Fruit fly (Drosophila melanogaster) whole organism, embryonic: Measurements from ENCODE around the gene CG5776.

Experiments used
- Bteb2 ChIP-seq: fragments of 200-800 bp; sonication (Bioruptor generic); optimal IDR thresholded peaks from 2 replicates; lab custom pipeline; 2016; ENCODE audit warnings: missing biosample characterization, missing genetic modification characterization
- C15 ChIP-seq: fragments of 200-800 bp; sonication (Bioruptor generic); IDR thresholded peaks from 3 replicates; pipeline ENCODE4 v1.3.6; 2022; ENCODE audit warnings: missing biosample characterization, missing genetic modification characterization
- CG10209 ChIP-seq: fragments of 200-800 bp; sonication (Bioruptor generic); optimal IDR thresholded peaks from 3 replicates; lab custom pipeline; 2017; ENCODE audit warnings: missing biosample characterization, mild to moderate bottlenecking, missing genetic modification characterization, missing genetic modification reagents
- CG11456 ChIP-seq: fragments of 200-800 bp; sonication (Bioruptor generic); IDR thresholded peaks from 3 replicates; pipeline ENCODE4 v1.3.6; 2022; ENCODE audit warnings: missing biosample characterization, missing genetic modification characterization
- CG11695 ChIP-seq: fragments of 200-800 bp; sonication (Bioruptor generic); IDR thresholded peaks from 3 replicates; pipeline ENCODE4 v1.3.6; 2022; ENCODE audit warnings: missing biosample characterization, missing genetic modification characterization
- CG12769 ChIP-seq: fragments of 200-800 bp; sonication (Bioruptor generic); optimal IDR thresholded peaks from 2 replicates; lab custom pipeline; 2019; ENCODE audit warnings: missing biosample characterization, mild to moderate bottlenecking, missing genetic modification characterization, moderate library complexity
- CG14014 ChIP-seq: fragments of 200-800 bp; sonication (Bioruptor generic); IDR thresholded peaks from 2 replicates; pipeline ENCODE4 v1.3.6; 2022; ENCODE audit warnings: missing biosample characterization, missing genetic modification characterization
- CG15073 ChIP-seq: fragments of 200-800 bp; sonication (Bioruptor generic); optimal IDR thresholded peaks from 2 replicates; lab custom pipeline; 2016; ENCODE audit warnings: missing biosample characterization, missing genetic modification characterization
- CG15696 ChIP-seq: fragments of 200-800 bp; sonication (Bioruptor generic); optimal IDR thresholded peaks from 2 replicates; lab custom pipeline; 2019; ENCODE audit warnings: missing biosample characterization, mild to moderate bottlenecking, missing genetic modification characterization, moderate library complexity
- CG16815 ChIP-seq: fragments of 200-800 bp; sonication (Bioruptor generic); optimal IDR thresholded peaks from 3 replicates; lab custom pipeline; 2017; ENCODE audit warnings: missing biosample characterization, mild to moderate bottlenecking, missing genetic modification characterization
- CG1832 ChIP-seq: fragments of 200-800 bp; sonication (Bioruptor generic); optimal IDR thresholded peaks from 2 replicates; lab custom pipeline; 2017; ENCODE audit warnings: missing biosample characterization, mild to moderate bottlenecking, missing genetic modification characterization, inconsistent platforms
- CG2129 ChIP-seq: fragments of 200-800 bp; sonication (Bioruptor generic); IDR thresholded peaks from 2 replicates; pipeline ENCODE4 v1.3.6; 2022; ENCODE audit warnings: missing biosample characterization, missing genetic modification characterization; ENCODE audit not compliant: partially characterized antibody
- CG2712 ChIP-seq: fragments of 200-800 bp; optimal IDR thresholded peaks from 3 replicates; lab custom pipeline; 2019; ENCODE audit warnings: missing biosample characterization, mild to moderate bottlenecking, missing genetic modification characterization, moderate library complexity
- CG32532 ChIP-seq: fragments of 200-800 bp; sonication (Bioruptor generic); IDR thresholded peaks from 2 replicates; pipeline ENCODE4 v1.3.6; 2022; ENCODE audit warnings: missing biosample characterization, missing genetic modification characterization
- CG4854 ChIP-seq: fragments of 200-800 bp; sonication (Bioruptor generic); optimal IDR thresholded peaks from 2 replicates; lab custom pipeline; 2016; ENCODE audit warnings: missing biosample characterization, missing genetic modification characterization, inconsistent platforms
- CG6254 ChIP-seq: fragments of 200-800 bp; sonication (Bioruptor generic); optimal IDR thresholded peaks from 3 replicates; lab custom pipeline; 2017; ENCODE audit warnings: mild to moderate bottlenecking, missing biosample characterization, missing genetic modification reagents, missing genetic modification characterization
- CG7556 ChIP-seq: fragments of 200-800 bp; sonication (Bioruptor generic); optimal IDR thresholded peaks from 2 replicates; lab custom pipeline; 2017; ENCODE audit warnings: missing biosample characterization, mild to moderate bottlenecking, missing genetic modification characterization
- CG7987 ChIP-seq: fragments of 200-800 bp; sonication (Bioruptor generic); optimal IDR thresholded peaks from 2 replicates; lab custom pipeline; 2018; ENCODE audit warnings: missing biosample characterization, mild to moderate bottlenecking, missing genetic modification characterization, moderate library complexity
- CG8281 ChIP-seq: fragments of 200-800 bp; sonication (Bioruptor generic); optimal IDR thresholded peaks from 2 replicates; lab custom pipeline; 2018; ENCODE audit warnings: missing biosample characterization, mild to moderate bottlenecking, missing genetic modification characterization, moderate library complexity
- CG9727 ChIP-seq: fragments of 200-800 bp; sonication (Bioruptor generic); optimal IDR thresholded peaks from 3 replicates; lab custom pipeline; 2017; ENCODE audit warnings: missing biosample characterization, mild to moderate bottlenecking, missing genetic modification characterization
- CG9817 ChIP-seq: fragments of 200-800 bp; sonication (Bioruptor generic); optimal IDR thresholded peaks from 2 replicates; lab custom pipeline; 2018; ENCODE audit warnings: missing biosample characterization, mild to moderate bottlenecking, missing genetic modification characterization, moderate library complexity
- Camta ChIP-seq: fragments of 200-800 bp; sonication (Bioruptor generic); optimal IDR thresholded peaks from 2 replicates; lab custom pipeline; 2016; ENCODE audit warnings: missing biosample characterization, missing genetic modification characterization
- CoRest ChIP-seq: fragments of 200-800 bp; sonication (Bioruptor generic); optimal IDR thresholded peaks from 3 replicates; lab custom pipeline; 2018; ENCODE audit warnings: missing biosample characterization, mild to moderate bottlenecking, missing genetic modification characterization, moderate library complexity
- Dip3 ChIP-seq: fragments of 200-800 bp; sonication (Bioruptor generic); optimal IDR thresholded peaks from 3 replicates; lab custom pipeline; 2016; ENCODE audit warnings: missing biosample characterization, missing genetic modification characterization
- Dll ChIP-seq: fragments of 200-800 bp; sonication (Bioruptor generic); IDR thresholded peaks from 4 replicates; pipeline ENCODE4 v1.3.6; 2022; ENCODE audit warnings: missing biosample characterization, missing genetic modification characterization; ENCODE audit not compliant: partially characterized antibody
- H2.0 ChIP-seq: fragments of 200-800 bp; sonication (Bioruptor generic); IDR thresholded peaks from 2 replicates; pipeline ENCODE4 v1.3.6; 2022; ENCODE audit warnings: missing biosample characterization, missing genetic modification characterization
- HLH54F ChIP-seq: fragments of 200-800 bp; sonication (Bioruptor generic); optimal IDR thresholded peaks from 3 replicates; lab custom pipeline; 2016; ENCODE audit warnings: missing biosample characterization, missing genetic modification characterization
- Max ChIP-seq: fragments of 200-800 bp; sonication (Bioruptor generic); optimal IDR thresholded peaks from 2 replicates; lab custom pipeline; 2016; ENCODE audit warnings: missing biosample characterization, mild to moderate bottlenecking, missing genetic modification characterization
- Med ChIP-seq: fragments of 200-800 bp; sonication (Bioruptor generic); peaks from one replicate; lab custom pipeline; 2016; ENCODE audit warnings: missing biosample characterization, missing genetic modification characterization, mild to moderate bottlenecking, inconsistent platforms, moderate library complexity
- NC2α ChIP-seq: fragments of 200-800 bp; sonication (Bioruptor generic); optimal IDR thresholded peaks from 2 replicates; lab custom pipeline; 2016; ENCODE audit warnings: missing biosample characterization, missing genetic modification characterization
- Optix ChIP-seq: fragments of 200-800 bp; sonication (Bioruptor generic); IDR thresholded peaks from 3 replicates; pipeline ENCODE4 v1.3.6; 2022; ENCODE audit warnings: missing biosample characterization, missing genetic modification characterization
- Ravus ChIP-seq: fragments of 200-800 bp; sonication (Bioruptor generic); IDR thresholded peaks from 2 replicates; pipeline ENCODE4 v1.3.6; 2022; ENCODE audit warnings: missing biosample characterization, missing genetic modification characterization
- Rfx ChIP-seq: fragments of 200-800 bp; sonication (Bioruptor generic); IDR thresholded peaks from 2 replicates; pipeline ENCODE4 v1.3.6; 2022; ENCODE audit warnings: missing biosample characterization, missing genetic modification characterization
- Six4 ChIP-seq: fragments of 200-800 bp; sonication (Bioruptor generic); optimal IDR thresholded peaks from 2 replicates; lab custom pipeline; 2016; ENCODE audit warnings: missing biosample characterization, missing genetic modification characterization
- Usf ChIP-seq: fragments of 200-800 bp; sonication (Bioruptor generic); optimal IDR thresholded peaks from 2 replicates; lab custom pipeline; 2017; ENCODE audit warnings: missing genotype, missing biosample characterization, missing genetic modification characterization
- al ChIP-seq: fragments of 200-800 bp; sonication (Bioruptor generic); IDR thresholded peaks from 2 replicates; pipeline ENCODE4 v1.3.6; 2022; ENCODE audit warnings: missing biosample characterization, missing genetic modification characterization
- ara ChIP-seq: fragments of 200-800 bp; sonication (Bioruptor generic); IDR thresholded peaks from 2 replicates; pipeline ENCODE4 v1.3.6; 2022; ENCODE audit warnings: missing biosample characterization, missing genetic modification characterization
- da ChIP-seq: fragments of 200-800 bp; sonication (Bioruptor generic); optimal IDR thresholded peaks from 2 replicates; lab custom pipeline; 2016; ENCODE audit warnings: missing biosample characterization, missing genetic modification characterization
- dmrt99B ChIP-seq: fragments of 200-800 bp; sonication (Bioruptor generic); optimal IDR thresholded peaks from 2 replicates; lab custom pipeline; 2018; ENCODE audit warnings: missing biosample characterization, mild to moderate bottlenecking, missing genetic modification characterization, moderate library complexity
- grn ChIP-seq: fragments of 200-800 bp; sonication (Bioruptor generic); optimal IDR thresholded peaks from 3 replicates; lab custom pipeline; 2017; ENCODE audit warnings: missing biosample characterization, missing genetic modification characterization
- ind ChIP-seq: fragments of 200-800 bp; sonication (Bioruptor generic); optimal IDR thresholded peaks from 3 replicates; lab custom pipeline; 2016; ENCODE audit warnings: missing biosample characterization, missing genetic modification characterization
- mirr ChIP-seq: fragments of 200-800 bp; sonication (Bioruptor generic); optimal IDR thresholded peaks from 3 replicates; lab custom pipeline; 2018; ENCODE audit warnings: missing biosample characterization, mild to moderate bottlenecking, missing genetic modification characterization
- nerfin-2 ChIP-seq: fragments of 200-800 bp; sonication (Bioruptor generic); IDR thresholded peaks from 2 replicates; pipeline ENCODE4 v1.3.6; 2022; ENCODE audit warnings: missing biosample characterization, missing genetic modification characterization; ENCODE audit not compliant: partially characterized antibody
- scrt ChIP-seq: fragments of 200-800 bp; sonication (Bioruptor generic); optimal IDR thresholded peaks from 2 replicates; lab custom pipeline; 2018; ENCODE audit warnings: missing biosample characterization, mild to moderate bottlenecking, missing genetic modification characterization, moderate library complexity
- sob ChIP-seq: fragments of 200-800 bp; sonication (Bioruptor generic); IDR thresholded peaks from 2 replicates; pipeline ENCODE4 v1.3.6; 2022; ENCODE audit warnings: missing biosample characterization, missing genetic modification characterization
- tap ChIP-seq: fragments of 200-800 bp; optimal IDR thresholded peaks from 3 replicates; lab custom pipeline; 2019; ENCODE audit warnings: missing biosample characterization, mild to moderate bottlenecking, missing genetic modification characterization, moderate library complexity
- tgo ChIP-seq: fragments of 200-800 bp; sonication (Bioruptor generic); IDR thresholded peaks from 3 replicates; pipeline ENCODE4 v1.3.6; 2022; ENCODE audit warnings: missing biosample characterization, missing genetic modification characterization
- wdn ChIP-seq: fragments of 200-800 bp; sonication (Bioruptor generic); IDR thresholded peaks from 2 replicates; pipeline ENCODE4 v1.3.6; 2022; ENCODE audit warnings: missing biosample characterization, missing genetic modification characterization

The CG5776 gene

DNA sequence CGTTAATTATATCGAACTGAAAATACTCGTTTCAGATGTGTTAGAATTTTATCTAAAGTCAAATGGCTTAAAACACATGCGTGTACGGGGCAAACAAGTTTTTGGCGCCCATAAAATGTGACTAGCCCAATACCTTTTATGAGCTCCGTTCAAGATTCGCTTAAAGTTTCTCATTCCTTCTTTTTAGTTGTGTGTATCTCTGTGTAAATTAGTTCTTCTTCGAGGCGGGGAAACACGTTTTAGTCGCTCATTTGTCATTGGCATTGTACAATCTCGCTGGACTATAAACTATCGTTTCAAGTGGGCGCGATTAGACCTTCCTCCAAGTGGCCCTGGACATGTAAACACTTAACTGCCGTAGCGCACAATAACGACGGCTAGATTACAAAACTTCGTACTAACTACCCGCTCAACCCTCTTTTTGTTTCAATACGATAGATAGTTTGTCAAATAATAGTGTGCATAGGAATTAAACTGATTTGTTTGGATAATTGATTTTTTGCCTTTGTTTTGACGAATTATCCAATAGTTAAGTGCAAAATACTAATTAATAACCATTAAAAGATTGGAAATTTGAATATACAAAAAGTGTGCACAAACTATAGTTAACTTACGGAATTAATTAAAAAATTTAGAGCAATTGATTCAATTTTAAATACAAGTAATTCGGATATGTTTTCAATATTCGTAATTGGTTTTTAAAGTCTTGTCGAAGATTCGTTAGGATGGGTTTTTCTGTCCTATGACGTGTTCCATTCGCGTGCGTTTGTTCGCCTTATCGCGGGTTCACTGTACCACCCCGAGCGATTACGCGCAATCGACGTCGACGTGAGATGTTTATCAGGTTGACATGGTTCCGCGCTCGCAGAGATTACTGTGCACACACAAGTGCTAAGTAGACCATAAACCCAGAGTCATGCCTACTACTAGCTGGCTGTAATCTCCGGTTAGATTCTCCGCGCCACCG, 16.5 kb upstream of the CG5776 start (continued):
- peak; percentile 25 for TF ChIP-seq CG15696 (tag; lab: Kevin White, UChicago)
- TF ChIP-seq CG1832 (GFP tag; lab: Kevin White, UChicago) = no peak
- TF ChIP-seq Max (GFP tag; lab: Kevin White, UChicago) = peak; percentile 59
- TF ChIP-seq CG15073 (GFP tag; lab: Kevin White, UChicago) = no peak
- TF ChIP-seq dmrt99B (tag; lab: Kevin White, UChicago) = peak; percentile 57
- 0 out of 3 replicates have a peak, but pooled peaks have one; percentile 8 for TF ChIP-seq C15 (GFP tag; lab: Robert Waterston, UW)
- peak; percentile 3 for TF ChIP-seq CG8281 (tag; lab: Kevin White, UChicago)
- TF ChIP-seq CG2712 = peak; percentile 65
- no peak; the same call in 1 of the 2 replicates for TF ChIP-seq Ravus (GFP tag; lab: Robert Waterston, UW)
- peak; percentile 60 for TF ChIP-seq sob (GFP tag; lab: Robert Waterston, UW)
- TF ChIP-seq grn (GFP tag; lab: Kevin White, UChicago) = peak; percentile 97
- peak; percentile 60 for TF ChIP-seq ara
- TF ChIP-seq Camta (GFP tag; lab: Kevin White, UChicago) = no peak
- TF ChIP-seq Usf (GFP tag; lab: Kevin White, UChicago) = no peak
- peak; percentile 59 for TF ChIP-seq CG14014 (GFP tag; lab: Robert Waterston, UW)
- peak; percentile 28 for TF ChIP-seq Dip3 (GFP tag; lab: Kevin White, UChicago)
- peak; percentile 46 for TF ChIP-seq CoRest (tag; lab: Kevin White, UChicago)
- peak; percentile 26 for TF ChIP-seq scrt (GFP tag; lab: Kevin White, UChicago)
- peak; percentile 27 for TF ChIP-seq HLH54F
- TF ChIP-seq CG11695 = peak; percentile 60
- TF ChIP-seq CG4854 (GFP tag; lab: Kevin White, UChicago) = no peak
- TF ChIP-seq wdn (GFP tag; lab: Robert Waterston, UW) = peak; percentile 16; the same call in 1 of the 2 replicates
- TF ChIP-seq Six4 (GFP tag; lab: Kevin White, UChicago) = no peak
- TF ChIP-seq tgo (GFP tag; lab: Robert Waterston, UW) = peak; percentile 60
- peak; percentile 30 for TF ChIP-seq CG7987 (GFP tag; lab: Kevin White, UChicago)
- TF ChIP-seq mirr (GFP tag; lab: Kevin White, UChicago) = peak; percentile 92
- peak; percentile 3 for TF ChIP-seq CG6254 (GFP tag; lab: Kevin White, UChicago)
- TF ChIP-seq CG16815 = no peak
- peak; percentile 14; the same call in 1 of the 3 replicates for TF ChIP-seq Optix (GFP tag; lab: Robert Waterston, UW)
- no peak for TF ChIP-seq Dll (GFP tag; lab: Robert Waterston, UW)
- TF ChIP-seq CG11456 (GFP tag; lab: Robert Waterston, UW) = no peak
- TF ChIP-seq tap (tag; lab: Kevin White, UChicago) = peak; percentile 35
- TF ChIP-seq CG32532 = peak; percentile 81
- TF ChIP-seq CG12769 (tag; lab: Kevin White, UChicago) = peak; percentile 61
- no peak for TF ChIP-seq da
- TF ChIP-seq ind (GFP tag; lab: Kevin White, UChicago) = peak; percentile 47
- no peak for TF ChIP-seq NC2α (GFP tag; lab: Kevin White, UChicago)
- no peak for TF ChIP-seq CG9817
- peak; percentile 39 for TF ChIP-seq CG7556 (GFP tag; lab: Kevin White, UChicago)
- no peak for TF ChIP-seq al (GFP tag; lab: Robert Waterston, UW)
- peak; percentile 60 for TF ChIP-seq Rfx
- peak; percentile 91 for TF ChIP-seq Med (GFP tag; lab: Kevin White, UChicago)
- no peak for TF ChIP-seq Bteb2 (GFP tag; lab: Kevin White, UChicago)
- TF ChIP-seq CG2129 (GFP tag; lab: Robert Waterston, UW) = no peak
- peak; percentile 49 for TF ChIP-seq CG10209
- TF ChIP-seq nerfin-2 (GFP tag; lab: Robert Waterston, UW) = no peak
- 0 out of 2 replicates have a peak, but pooled peaks have one; percentile 7 for TF ChIP-seq H2.0 (GFP tag; lab: Robert Waterston, UW)
- peak; percentile 59 for TF ChIP-seq CG9727 (GFP tag; lab: Kevin White, UChicago)
